Fruit fly (Drosophila melanogaster) S2 (cell line): Measurements from ENCODE around the gene CG10154.
A peak's percentile ranks its signal among the peaks of the same experiment; 100 is the strongest.

ENCODE experiments used
- CG8478 ChIP-seq: fragments of >200 bp; optimal IDR thresholded peaks from 2 replicates; lab custom pipeline; 2018
- CTCF ChIP-seq, 2 experiments: fragments of >200 bp; optimal IDR thresholded peaks; 2 replicates each; lab custom pipeline; 2018

The CG10154 gene

dm6 chr3L:13412886-13413224 lies 24.1 kb downstream of the CG10154 start:
- TF ChIP-seq CTCF (optimal IDR thresholded peaks at IDR 0.05; lab: Kevin White, UChicago) (no peak), CG8478 (no peak)

DNA sequence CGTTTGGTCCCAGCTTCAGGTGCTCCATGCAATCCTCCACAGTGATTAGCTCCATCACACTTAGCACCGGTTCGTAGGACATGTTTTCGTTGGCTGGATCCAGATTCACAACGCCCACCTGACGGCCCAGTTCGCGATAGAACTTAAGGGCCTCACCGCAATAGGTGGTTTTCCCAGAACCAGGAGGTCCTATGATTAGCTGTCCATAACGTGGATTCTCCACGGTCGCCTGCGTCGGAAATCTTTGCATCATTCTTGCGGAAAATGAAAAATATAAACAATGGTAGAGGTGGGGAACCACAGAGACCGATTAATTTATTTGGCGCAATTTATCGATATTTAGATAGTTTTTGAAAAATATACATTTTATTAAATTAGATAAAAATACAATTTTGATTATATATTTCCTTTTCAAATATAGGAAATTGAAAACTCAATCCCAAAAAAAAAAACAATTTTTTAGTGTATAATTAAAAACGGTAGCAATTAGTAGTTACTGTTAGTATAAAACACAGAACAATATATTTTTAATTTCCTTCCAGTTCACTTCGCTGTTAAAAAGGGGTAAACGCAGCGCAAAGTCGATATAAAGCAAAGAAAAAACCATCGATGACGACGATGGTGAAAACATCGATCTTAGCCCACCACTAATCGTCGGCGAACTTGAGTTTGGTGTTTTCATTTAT lies 24.6 kb downstream of the CG10154 start, which contains the start of the genes CG10222 and flr:
TSS of gene CG10222 (minus strand) at position 254 of the 686 bp plus-strand sequence.
TSS of gene flr (plus strand) at position 644 of the 686 bp plus-strand sequence.
- no peak for TF ChIP-seq CTCF (optimal IDR thresholded peaks at IDR 0.05; lab: Kevin White, UChicago)
- TF ChIP-seq CG8478 = no peak

dm6 chr3L:13410999-13411398 lies 25.9 kb downstream of the CG10154 start:
- TF ChIP-seq CG8478 (no peak), CTCF (optimal IDR thresholded peaks at IDR 0.05; lab: Kevin White, UChicago) (peak; percentile 81 to 96)

DNA sequence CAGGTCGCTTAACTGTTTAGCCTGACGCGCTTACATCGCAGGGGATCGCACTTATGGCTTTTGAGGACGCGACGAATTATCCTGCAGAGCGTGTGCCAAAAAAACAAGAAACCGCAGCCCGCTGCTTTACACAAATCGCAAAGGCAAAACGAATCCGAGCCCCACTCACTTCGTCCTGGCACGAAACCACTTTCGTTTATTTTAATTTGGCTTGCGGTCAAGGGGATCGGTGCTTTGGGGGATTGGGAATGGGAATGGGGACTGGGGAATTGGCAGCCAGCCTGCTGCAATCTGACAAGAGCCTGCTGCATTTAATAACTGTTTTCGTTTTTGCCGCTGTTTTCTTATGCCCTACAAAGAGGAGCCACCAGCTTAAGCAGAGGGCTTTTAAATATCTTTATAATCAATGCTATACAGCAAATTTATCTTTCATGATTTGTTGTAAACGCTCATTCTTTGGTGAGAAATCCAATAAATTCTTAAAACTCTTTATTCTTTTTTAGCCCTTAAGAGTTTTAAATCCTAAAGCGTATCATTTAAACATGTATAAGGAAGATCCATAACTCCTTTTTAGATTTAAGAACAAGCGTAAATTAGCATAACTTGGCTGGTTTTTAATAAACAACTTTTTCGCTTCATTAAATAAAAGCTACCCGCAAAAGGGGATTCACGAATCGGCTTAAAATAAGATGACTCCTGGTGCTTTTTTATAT lies 27.0 kb downstream of the CG10154 start:
- TF ChIP-seq CG8478 (no peak), CTCF (optimal IDR thresholded peaks at IDR 0.05; lab: Kevin White, UChicago) (no peak)

- no peak for TF ChIP-seq CG8478
- TF ChIP-seq CTCF (optimal IDR thresholded peaks at IDR 0.05; lab: Kevin White, UChicago) = no peak
These were observed 30.1 kb downstream of the CG10154 start for dm6 chr3L:13406873-13407272.

dm6 chr3L:13403141-13403867 lies 33.6 kb downstream of the CG10154 start:
- TF ChIP-seq CG8478 (no peak), CTCF (optimal IDR thresholded peaks at IDR 0.05; lab: Kevin White, UChicago) (no peak)

DNA sequence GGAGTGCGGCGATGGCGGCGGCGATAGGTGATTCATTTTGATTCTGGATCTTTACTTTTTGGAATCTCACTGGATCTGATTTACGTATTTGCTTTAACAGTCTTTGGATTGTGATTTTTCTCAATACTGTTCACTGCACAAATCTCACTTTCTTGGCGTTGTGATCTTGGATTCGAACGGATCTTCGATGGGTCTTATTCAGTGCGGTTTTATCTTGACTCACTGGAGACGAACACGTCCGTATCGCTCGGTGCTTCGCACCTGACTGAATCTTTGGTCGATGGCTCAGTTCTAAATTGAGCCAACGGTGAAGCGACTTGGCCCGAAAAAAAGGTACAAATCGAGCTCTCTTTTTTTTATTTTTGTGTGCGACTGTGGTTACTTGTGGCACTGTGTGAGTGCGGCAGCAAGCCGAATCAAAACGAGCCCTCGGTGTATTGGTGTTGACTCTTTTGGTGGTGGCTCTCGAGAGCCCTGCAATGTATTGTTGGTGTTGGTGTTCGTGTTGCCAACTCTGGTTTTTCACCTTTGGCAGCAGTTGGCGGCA lies 36.0 kb downstream of the CG10154 start, which contains the start of gene sens:
TSS of gene sens (minus strand) at position 254 of the 547 bp plus-strand sequence.
- TF ChIP-seq CTCF (optimal IDR thresholded peaks at IDR 0.05; lab: Kevin White, UChicago) (no peak), CG8478 (no peak)

- no peak for TF ChIP-seq CG8478
- TF ChIP-seq CTCF (optimal IDR thresholded peaks at IDR 0.05; lab: Kevin White, UChicago) = no peak
These were observed 39.3 kb downstream of the CG10154 start for dm6 chr3L:13397656-13398055.

dm6 chr3L:13393538-13393937 lies 43.4 kb downstream of the CG10154 start:
- TF ChIP-seq CTCF (optimal IDR thresholded peaks at IDR 0.05; lab: Kevin White, UChicago) (no peak), CG8478 (no peak)

dm6 chr3L:13389834-13390233 lies 47.1 kb downstream of the CG10154 start, which contains the start of gene Poc1:
TSS of gene Poc1 (minus strand) at chr3L:13390006.
- TF ChIP-seq CTCF (optimal IDR thresholded peaks at IDR 0.05; lab: Kevin White, UChicago) (peak; percentile 91 to 92), CG8478 (no peak)

- TF ChIP-seq CG8478 (no peak), CTCF (optimal IDR thresholded peaks at IDR 0.05; lab: Kevin White, UChicago) (peak; percentile 33 to 54)
These were observed 49.3 kb downstream of the CG10154 start, which contains the start of gene CG10171 for dm6 chr3L:13387608-13388007. TSS of gene CG10171 (minus strand) at chr3L:13387907.
